Fruit fly (Drosophila melanogaster) whole organism, embryonic: ENCODE data around the gene dmrt11E.

Experiments
- Ada2b ChIP-seq: fragments of 200-800 bp; sonication (Bioruptor generic); IDR thresholded peaks from 2 replicates; pipeline ENCODE4 v1.3.6; 2022; ENCODE audit warnings: missing biosample characterization, missing genetic modification characterization
- B-H2 ChIP-seq: fragments of 200-800 bp; sonication (Bioruptor generic); optimal IDR thresholded peaks from 2 replicates; lab custom pipeline; 2018; ENCODE audit warnings: missing biosample characterization, mild to moderate bottlenecking, missing genetic modification characterization
- C15 ChIP-seq: fragments of 200-800 bp; sonication (Bioruptor generic); IDR thresholded peaks from 3 replicates; pipeline ENCODE4 v1.3.6; 2022; ENCODE audit warnings: missing biosample characterization, missing genetic modification characterization
- CG11085 ChIP-seq: fragments of 200-800 bp; sonication (Bioruptor generic); IDR thresholded peaks from 2 replicates; pipeline ENCODE4 v1.3.6; 2022; ENCODE audit warnings: missing biosample characterization, missing genetic modification characterization
- CG11247 ChIP-seq: fragments of 200-800 bp; sonication (Bioruptor generic); IDR thresholded peaks from 2 replicates; pipeline ENCODE4 v1.3.6; 2022; ENCODE audit warnings: missing biosample characterization, missing genetic modification characterization
- CG12155 ChIP-seq: fragments of 200-800 bp; sonication (Bioruptor generic); optimal IDR thresholded peaks from 3 replicates; lab custom pipeline; 2016; ENCODE audit warnings: missing biosample characterization, missing genetic modification characterization
- CG13894 ChIP-seq: fragments of 200-800 bp; sonication (Bioruptor generic); optimal IDR thresholded peaks from 3 replicates; lab custom pipeline; 2018; ENCODE audit warnings: missing biosample characterization, mild to moderate bottlenecking, missing genetic modification characterization, moderate library complexity
- CG14050 ChIP-seq: fragments of 200-800 bp; sonication (Bioruptor generic); IDR thresholded peaks from 3 replicates; pipeline ENCODE4 v1.3.6; 2022; ENCODE audit warnings: missing biosample characterization, missing genetic modification characterization
- CG16815 ChIP-seq: fragments of 200-800 bp; sonication (Bioruptor generic); optimal IDR thresholded peaks from 3 replicates; lab custom pipeline; 2017; ENCODE audit warnings: missing biosample characterization, mild to moderate bottlenecking, missing genetic modification characterization
- CG17359 ChIP-seq: fragments of 200-800 bp; sonication (Bioruptor generic); optimal IDR thresholded peaks from 3 replicates; lab custom pipeline; 2018; ENCODE audit warnings: missing biosample characterization, mild to moderate bottlenecking, missing genetic modification characterization, moderate library complexity
- CG1792 ChIP-seq: fragments of 200-800 bp; sonication (Bioruptor generic); optimal IDR thresholded peaks from 2 replicates; lab custom pipeline; 2016; ENCODE audit warnings: missing biosample characterization, missing genetic modification characterization
- CG2120 ChIP-seq: fragments of 200-800 bp; sonication (Bioruptor generic); optimal IDR thresholded peaks from 3 replicates; lab custom pipeline; 2016; ENCODE audit warnings: missing biosample characterization, missing genetic modification characterization
- CG2889 ChIP-seq: fragments of 200-800 bp; sonication (Bioruptor generic); IDR thresholded peaks from 3 replicates; pipeline ENCODE4 v1.3.6; 2022; ENCODE audit warnings: missing biosample characterization, missing genetic modification characterization
- CG4328 ChIP-seq: fragments of 200-800 bp; sonication (Bioruptor generic); optimal IDR thresholded peaks from 3 replicates; lab custom pipeline; 2017; ENCODE audit warnings: missing biosample characterization, missing genetic modification reagents, missing genetic modification characterization
- CG4424 ChIP-seq: fragments of 200-800 bp; sonication (Bioruptor generic); optimal IDR thresholded peaks from 3 replicates; lab custom pipeline; 2016; ENCODE audit warnings: missing biosample characterization, missing genetic modification characterization
- CG5245 ChIP-seq: fragments of 200-800 bp; sonication (Bioruptor generic); optimal IDR thresholded peaks from 3 replicates; lab custom pipeline; 2016; ENCODE audit warnings: missing biosample characterization, missing genetic modification characterization
- CG7271 ChIP-seq: fragments of 200-800 bp; sonication (Bioruptor generic); optimal IDR thresholded peaks from 2 replicates; lab custom pipeline; 2018; ENCODE audit warnings: missing biosample characterization, mild to moderate bottlenecking, missing genetic modification characterization, moderate library complexity
- CG7786 ChIP-seq: fragments of 200-800 bp; sonication (Bioruptor generic); optimal IDR thresholded peaks from 2 replicates; lab custom pipeline; 2016; ENCODE audit warnings: missing biosample characterization, missing genetic modification characterization
- CG8089 ChIP-seq: fragments of 200-800 bp; sonication (Bioruptor generic); optimal IDR thresholded peaks from 3 replicates; lab custom pipeline; 2016; ENCODE audit warnings: missing biosample characterization, missing genetic modification characterization
- CG8281 ChIP-seq: fragments of 200-800 bp; sonication (Bioruptor generic); optimal IDR thresholded peaks from 2 replicates; lab custom pipeline; 2018; ENCODE audit warnings: missing biosample characterization, mild to moderate bottlenecking, missing genetic modification characterization, moderate library complexity
- CG8478 ChIP-seq: fragments of >200 bp; optimal IDR thresholded peaks from 2 replicates; lab custom pipeline; 2018
- CG9215 ChIP-seq: fragments of 200-800 bp; sonication (Bioruptor generic); IDR thresholded peaks from 2 replicates; pipeline ENCODE4 v1.3.6; 2022; ENCODE audit warnings: missing biosample characterization, missing genetic modification characterization
- CG9437 ChIP-seq: fragments of 200-800 bp; sonication (Bioruptor generic); optimal IDR thresholded peaks from 2 replicates; lab custom pipeline; 2018; ENCODE audit warnings: missing biosample characterization, mild to moderate bottlenecking, missing genetic modification characterization
- CkIIα-i1 ChIP-seq: fragments of 200-800 bp; sonication (Bioruptor generic); IDR thresholded peaks from 2 replicates; pipeline ENCODE4 v1.3.6; 2022; ENCODE audit warnings: missing biosample characterization, missing genetic modification characterization
- Eip74EF ChIP-seq, 2 experiments: fragments of 200-800 bp in 1 of 2; fragments of >200 bp in 1 of 2; sonication (Bioruptor generic) in 1 of 2; optimal IDR thresholded peaks; 2 replicates each; lab custom pipeline; 2017 to 2019; ENCODE audit warnings: missing biosample characterization in 2 of 2, missing genetic modification characterization in 2 of 2, mild to moderate bottlenecking in 1 of 2, moderate library complexity in 1 of 2
- Hand ChIP-seq: fragments of 200-800 bp; sonication (Bioruptor generic); optimal IDR thresholded peaks from 2 replicates; lab custom pipeline; 2017; ENCODE audit warnings: mild to moderate bottlenecking, missing biosample characterization, missing genetic modification reagents, missing genetic modification characterization
- Kr ChIP-seq: fragments of 200-800 bp; sonication (Bioruptor generic); optimal IDR thresholded peaks from 2 replicates; lab custom pipeline; 2017; ENCODE audit warnings: missing biosample characterization, mild to moderate bottlenecking, missing genetic modification characterization
- Oli ChIP-seq: fragments of 200-800 bp; sonication (Bioruptor generic); optimal IDR thresholded peaks from 2 replicates; lab custom pipeline; 2018; ENCODE audit warnings: missing biosample characterization, mild to moderate bottlenecking, missing genetic modification characterization, moderate library complexity
- Tbp ChIP-seq: fragments of >200 bp; optimal IDR thresholded peaks from 2 replicates; lab custom pipeline; 2018; ENCODE audit warnings: missing biosample characterization, missing genetic modification characterization
- amos ChIP-seq: fragments of 200-800 bp; sonication (Bioruptor generic); IDR thresholded peaks from 2 replicates; pipeline ENCODE4 v1.3.6; 2022; ENCODE audit warnings: missing biosample characterization, missing genetic modification characterization; ENCODE audit not compliant: partially characterized antibody
- caup ChIP-seq: fragments of 200-800 bp; sonication (Bioruptor generic); optimal IDR thresholded peaks from 3 replicates; lab custom pipeline; 2017; ENCODE audit warnings: missing biosample characterization, mild to moderate bottlenecking, missing genetic modification characterization, moderate library complexity; ENCODE audit not compliant: severe bottlenecking
- chn ChIP-seq: fragments of 200-800 bp; sonication (Bioruptor generic); optimal IDR thresholded peaks from 2 replicates; lab custom pipeline; 2016; ENCODE audit warnings: missing biosample characterization, missing genetic modification characterization
- ci ChIP-seq: fragments of 200-800 bp; sonication (Bioruptor generic); IDR thresholded peaks from 3 replicates; pipeline ENCODE4 v1.3.6; 2022; ENCODE audit warnings: missing biosample characterization, missing genetic modification characterization
- crol ChIP-seq: fragments of 200-800 bp; sonication (Bioruptor generic); IDR thresholded peaks from 2 replicates; pipeline ENCODE4 v1.3.6; 2022; ENCODE audit warnings: missing biosample characterization, missing genetic modification characterization
- disco-r ChIP-seq: fragments of 200-800 bp; sonication (Bioruptor generic); optimal IDR thresholded peaks from 2 replicates; lab custom pipeline; 2016; ENCODE audit warnings: missing biosample characterization, missing genetic modification characterization
- ewg ChIP-seq: fragments of 200-800 bp; sonication (Bioruptor generic); optimal IDR thresholded peaks from 3 replicates; lab custom pipeline; 2017; ENCODE audit warnings: mild to moderate bottlenecking, missing biosample characterization, missing genetic modification reagents, missing genetic modification characterization
- gcm ChIP-seq: fragments of 200-800 bp; sonication (Bioruptor generic); optimal IDR thresholded peaks from 2 replicates; lab custom pipeline; 2019; ENCODE audit warnings: missing biosample characterization, mild to moderate bottlenecking, missing genetic modification characterization, moderate library complexity
- gcm2 ChIP-seq: fragments of 200-800 bp; sonication (Bioruptor generic); optimal IDR thresholded peaks from 2 replicates; lab custom pipeline; 2016; ENCODE audit warnings: missing biosample characterization, missing genetic modification characterization
- grau ChIP-seq: fragments of 200-800 bp; optimal IDR thresholded peaks from 3 replicates; lab custom pipeline; 2019; ENCODE audit warnings: missing biosample characterization, mild to moderate bottlenecking, missing genetic modification characterization, moderate library complexity
- grn ChIP-seq: fragments of 200-800 bp; sonication (Bioruptor generic); optimal IDR thresholded peaks from 3 replicates; lab custom pipeline; 2017; ENCODE audit warnings: missing biosample characterization, missing genetic modification characterization
- ind ChIP-seq: fragments of 200-800 bp; sonication (Bioruptor generic); optimal IDR thresholded peaks from 3 replicates; lab custom pipeline; 2016; ENCODE audit warnings: missing biosample characterization, missing genetic modification characterization
- lov ChIP-seq, 2 experiments: fragments of 200-800 bp in 1 of 2; fragments of >200 bp in 1 of 2; sonication (Bioruptor generic) in 1 of 2; IDR thresholded peaks in 1 of 2; optimal IDR thresholded peaks in 1 of 2; 2 replicates in 1 of 2; 3 replicates in 1 of 2; pipeline versions ENCODE4 v1.3.6 to Lab custom; 2017 to 2022; ENCODE audit warnings: missing biosample characterization in 1 of 2, missing genetic modification characterization in 1 of 2
- mirr ChIP-seq: fragments of 200-800 bp; sonication (Bioruptor generic); optimal IDR thresholded peaks from 3 replicates; lab custom pipeline; 2018; ENCODE audit warnings: missing biosample characterization, mild to moderate bottlenecking, missing genetic modification characterization
- nmo ChIP-seq: fragments of 200-800 bp; sonication (Bioruptor generic); optimal IDR thresholded peaks from 2 replicates; lab custom pipeline; 2018; ENCODE audit warnings: missing biosample characterization, mild to moderate bottlenecking, missing genetic modification characterization, moderate library complexity
- onecut ChIP-seq: fragments of 200-800 bp; sonication (Bioruptor generic); IDR thresholded peaks from 2 replicates; pipeline ENCODE4 v1.3.6; 2022; ENCODE audit warnings: missing biosample characterization, missing genetic modification characterization
- prd ChIP-seq, 3 experiments: fragments of >200 bp in 2 of 3; fragments of 200-800 bp in 1 of 3; sonication (Bioruptor generic) in 1 of 3; optimal IDR thresholded peaks in 2 of 3; IDR thresholded peaks in 1 of 3; 2 replicates in 2 of 3; 3 replicates in 1 of 3; pipeline versions ENCODE4 v1.3.6 to Lab custom; 2017 to 2022; ENCODE audit warnings: missing biosample characterization in 1 of 3, missing genetic modification characterization in 1 of 3
- seq ChIP-seq: fragments of 200-800 bp; sonication (Bioruptor generic); IDR thresholded peaks from 2 replicates; pipeline ENCODE4 v1.3.6; 2022; ENCODE audit warnings: missing biosample characterization, missing genetic modification characterization
- tap ChIP-seq: fragments of 200-800 bp; optimal IDR thresholded peaks from 3 replicates; lab custom pipeline; 2019; ENCODE audit warnings: missing biosample characterization, mild to moderate bottlenecking, missing genetic modification characterization, moderate library complexity
- vvl ChIP-seq: fragments of 200-800 bp; sonication (Bioruptor generic); IDR thresholded peaks from 2 replicates; pipeline ENCODE4 v1.3.6; 2022; ENCODE audit warnings: missing biosample characterization, missing genetic modification characterization
- zfh2 ChIP-seq: fragments of 200-800 bp; sonication (Bioruptor generic); optimal IDR thresholded peaks from 2 replicates; lab custom pipeline; 2016; ENCODE audit warnings: missing biosample characterization, missing genetic modification characterization

Gene dmrt11E

dm6 chrX:13319376-13319883 lies 48.6 kb upstream of the dmrt11E start (continued):
- TF ChIP-seq lov (optimal IDR thresholded peaks at IDR 0.05; lab: Kevin White, UChicago): no peak
- no peak for TF ChIP-seq lov (GFP tag; IDR thresholded peaks at IDR 0.05; lab: Robert Waterston, UW)
- no peak for TF ChIP-seq Kr
- TF ChIP-seq caup (GFP tag; lab: Kevin White, UChicago): peak; percentile 3
- no peak for TF ChIP-seq CG14050 (GFP tag; lab: Robert Waterston, UW)
- TF ChIP-seq CG8281 (tag; lab: Kevin White, UChicago): no peak
- no peak for TF ChIP-seq CG11247
- TF ChIP-seq CG9215: 0 out of 2 replicates have a peak, but pooled peaks have one; percentile 26
- TF ChIP-seq CG13894 (tag; lab: Kevin White, UChicago): peak; percentile 64
- peak; percentile 43 for TF ChIP-seq B-H2 (GFP tag; lab: Kevin White, UChicago)
- no peak for TF ChIP-seq ci (GFP tag; lab: Robert Waterston, UW)
- TF ChIP-seq CG2889 (GFP tag; lab: Robert Waterston, UW): no peak
- no peak for TF ChIP-seq onecut (GFP tag; lab: Robert Waterston, UW)
- no peak for TF ChIP-seq zfh2 (GFP tag; lab: Kevin White, UChicago)
- TF ChIP-seq CG9437 (GFP tag; lab: Kevin White, UChicago): peak; percentile 6
- no peak for TF ChIP-seq mirr (GFP tag; lab: Kevin White, UChicago)
- TF ChIP-seq CG17359 (tag; lab: Kevin White, UChicago): peak; percentile 53
- TF ChIP-seq CG16815 (GFP tag; lab: Kevin White, UChicago): no peak
- TF ChIP-seq Ada2b (GFP tag; lab: Robert Waterston, UW): no peak
- TF ChIP-seq Oli (tag; lab: Kevin White, UChicago): peak; percentile 2
- TF ChIP-seq ind (GFP tag; lab: Kevin White, UChicago): no peak
- no peak for TF ChIP-seq CG7271
- no peak for TF ChIP-seq prd (optimal IDR thresholded peaks at IDR 0.05; lab: Kevin White, UChicago)
- TF ChIP-seq prd (GFP tag; IDR thresholded peaks at IDR 0.05; lab: Robert Waterston, UW): no peak
- no peak for TF ChIP-seq CG1792
- TF ChIP-seq CG8089 (GFP tag; lab: Kevin White, UChicago): no peak
- no peak for TF ChIP-seq Tbp (GFP tag; lab: Kevin White, UChicago)
- TF ChIP-seq grau (tag; lab: Kevin White, UChicago): peak; percentile 62
- TF ChIP-seq Hand (GFP tag; lab: Kevin White, UChicago): peak; percentile 27
- TF ChIP-seq nmo (GFP tag; lab: Kevin White, UChicago): peak; percentile 33
- TF ChIP-seq C15: no peak
- TF ChIP-seq amos (GFP tag; lab: Robert Waterston, UW): no peak
- no peak for TF ChIP-seq disco-r (GFP tag; lab: Kevin White, UChicago)
- TF ChIP-seq ewg: no peak
- TF ChIP-seq CG2120 (GFP tag; lab: Kevin White, UChicago): peak; percentile 10
- no peak for TF ChIP-seq gcm2
- no peak; the same call in 1 of the 2 replicates for TF ChIP-seq crol (GFP tag; lab: Robert Waterston, UW)
- TF ChIP-seq CG11085 (GFP tag; lab: Robert Waterston, UW): no peak
- no peak for TF ChIP-seq vvl
- TF ChIP-seq CG7786: no peak
- no peak for TF ChIP-seq seq (GFP tag; lab: Robert Waterston, UW)
- TF ChIP-seq CG8478 (lab: Kevin White, UChicago): no peak
- TF ChIP-seq gcm (GFP tag; lab: Kevin White, UChicago): peak; percentile 23
- TF ChIP-seq grn (GFP tag; lab: Kevin White, UChicago): peak; percentile 94
- TF ChIP-seq chn (GFP tag; lab: Kevin White, UChicago): no peak
- no peak for TF ChIP-seq CkIIα-i1 (GFP tag; lab: Robert Waterston, UW)
- TF ChIP-seq CG5245: no peak
- no peak for TF ChIP-seq CG4424 (GFP tag; lab: Kevin White, UChicago)
- peak; percentile 24 for TF ChIP-seq CG4328 (GFP tag; lab: Kevin White, UChicago)
- TF ChIP-seq CG12155 (GFP tag; lab: Kevin White, UChicago): no peak
- peak; percentile 19 for TF ChIP-seq tap
- peak in 1 of 2 experiments; percentile 42 for TF ChIP-seq Eip74EF (GFP tag; optimal IDR thresholded peaks at IDR 0.05; lab: Kevin White, UChicago)
